Worm (Caenorhabditis elegans) whole organism, L1 larva: ENCODE results near the gene lsm-8.

ENCODE experiments used
- C04F5.9 ChIP-seq: sonication (generic microtip); optimal IDR thresholded peaks from 2 replicates; lab custom pipeline; 2016; ENCODE audit warnings: missing genetic modification characterization, missing compliant biosample characterization
- Y116A8C.19 ChIP-seq: sonication (generic microtip); optimal IDR thresholded peaks from 2 replicates; lab custom pipeline; 2016; ENCODE audit warnings: missing compliant biosample characterization, missing genetic modification characterization, borderline replicate concordance
- aha-1 ChIP-seq: fragments of 150-350 bp; optimal IDR thresholded peaks from 2 replicates; lab custom pipeline; 2014; ENCODE audit warnings: missing biosample characterization, missing genetic modification characterization
- alr-1 ChIP-seq: fragments of 200-800 bp; sonication (Bioruptor generic); optimal IDR thresholded peaks from 2 replicates; lab custom pipeline; 2018; ENCODE audit warnings: borderline replicate concordance, mild to moderate bottlenecking, missing genetic modification characterization, missing compliant biosample characterization
- ama-1 ChIP-seq: fragments of 150-350 bp; optimal IDR thresholded peaks from 2 replicates; lab custom pipeline; 2014
- blmp-1 ChIP-seq: fragments of 150-350 bp; optimal IDR thresholded peaks from 2 replicates; lab custom pipeline; 2014; ENCODE audit warnings: missing biosample characterization, missing genetic modification characterization
- ceh-63 ChIP-seq: fragments of 200-800 bp; sonication (Bioruptor generic); optimal IDR thresholded peaks from 2 replicates; lab custom pipeline; 2018; ENCODE audit warnings: mild to moderate bottlenecking, missing genetic modification characterization, missing compliant biosample characterization
- ceh-88 ChIP-seq: fragments of 200-800 bp; sonication (Bioruptor generic); IDR thresholded peaks from 2 replicates; pipeline ENCODE4 v1.3.6; 2022; ENCODE audit warnings: missing genetic modification characterization, missing compliant biosample characterization
- ceh-90 ChIP-seq: sonication (generic microtip); optimal IDR thresholded peaks from 2 replicates; lab custom pipeline; 2016; ENCODE audit warnings: missing genetic modification characterization, missing compliant biosample characterization
- dsc-1 ChIP-seq: sonication (generic microtip); optimal IDR thresholded peaks from 2 replicates; lab custom pipeline; 2016; ENCODE audit warnings: mild to moderate bottlenecking, missing genetic modification characterization, missing compliant biosample characterization
- efl-1 ChIP-seq, 4 experiments: fragments of 150-350 bp; optimal IDR thresholded peaks in 3 of 4; peaks in 1 of 4; 1 replicate in 1 of 4; 2 replicates in 3 of 4; lab custom pipeline; 2014; ENCODE audit warnings: missing biosample characterization in 2 of 4, missing genetic modification characterization in 2 of 4, missing genetic modification reagents in 2 of 4
- efl-3 ChIP-seq: fragments of 200-800 bp; sonication (Bioruptor generic); optimal IDR thresholded peaks from 2 replicates; lab custom pipeline; 2018; ENCODE audit warnings: mild to moderate bottlenecking, missing genetic modification characterization, missing compliant biosample characterization
- egl-13 ChIP-seq: sonication (generic microtip); optimal IDR thresholded peaks from 2 replicates; lab custom pipeline; 2016; ENCODE audit warnings: missing genotype, missing genetic modification reagents, missing genetic modification characterization, missing compliant biosample characterization
- egl-27 ChIP-seq, 2 experiments: fragments of 150-350 bp in 1 of 2; sonication (generic microtip); optimal IDR thresholded peaks; 3 replicates each; lab custom pipeline; 2017 to 2018; ENCODE audit warnings: missing biosample characterization in 2 of 2, missing genetic modification characterization in 2 of 2, missing genetic modification reagents in 2 of 2
- elt-2 ChIP-seq: sonication (generic microtip); optimal IDR thresholded peaks from 2 replicates; lab custom pipeline; 2016; ENCODE audit warnings: missing genetic modification characterization, mild to moderate bottlenecking, inconsistent platforms, missing compliant biosample characterization, missing genetic modification reagents
- elt-3 ChIP-seq, 6 experiments: fragments of 150-350 bp in 1 of 6; sonication (generic microtip); optimal IDR thresholded peaks; 2 replicates each; lab custom pipeline; 2017 to 2018; ENCODE audit warnings: missing biosample characterization in 6 of 6, missing genetic modification characterization in 6 of 6, inconsistent platforms in 1 of 6
- ets-5 ChIP-seq: fragments of 200-800 bp; sonication (Bioruptor generic); IDR thresholded peaks from 2 replicates; pipeline ENCODE4 v1.3.6; 2022; ENCODE audit warnings: missing genetic modification characterization, missing compliant biosample characterization
- fkh-4 ChIP-seq: sonication (generic microtip); optimal IDR thresholded peaks from 2 replicates; lab custom pipeline; 2016; ENCODE audit warnings: missing compliant biosample characterization, missing genetic modification characterization, borderline replicate concordance
- hlh-17 ChIP-seq: fragments of 200-800 bp; sonication (Bioruptor generic); optimal IDR thresholded peaks from 2 replicates; lab custom pipeline; 2018; ENCODE audit warnings: missing genetic modification characterization, mild to moderate bottlenecking, missing compliant biosample characterization, moderate library complexity, borderline replicate concordance
- hlh-4 ChIP-seq: sonication (generic microtip); optimal IDR thresholded peaks from 2 replicates; lab custom pipeline; 2016; ENCODE audit warnings: mild to moderate bottlenecking, missing genetic modification characterization, missing compliant biosample characterization
- irx-1 ChIP-seq: sonication (generic microtip); optimal IDR thresholded peaks from 2 replicates; lab custom pipeline; 2016; ENCODE audit warnings: missing genetic modification characterization, missing compliant biosample characterization
- jun-1 ChIP-seq: fragments of 150-350 bp; optimal IDR thresholded peaks from 2 replicates; lab custom pipeline; 2014; ENCODE audit warnings: missing biosample characterization, missing genetic modification reagents, missing genetic modification characterization
- lin-14 ChIP-seq: fragments of 200-800 bp; sonication (Bioruptor generic); optimal IDR thresholded peaks from 2 replicates; lab custom pipeline; 2018; ENCODE audit warnings: mild to moderate bottlenecking, missing genetic modification characterization, moderate library complexity, missing compliant biosample characterization
- lin-15B ChIP-seq: fragments of 150-350 bp; sonication (generic microtip); optimal IDR thresholded peaks from 3 replicates; lab custom pipeline; 2014; ENCODE audit warnings: missing biosample characterization, missing genetic modification characterization
- mab-9 ChIP-seq: fragments of 200-800 bp; sonication (Bioruptor generic); IDR thresholded peaks from 2 replicates; pipeline ENCODE4 v1.3.6; 2022; ENCODE audit warnings: missing genetic modification reagents, missing genetic modification characterization, missing compliant biosample characterization
- mdl-1 ChIP-seq, 2 experiments: fragments of 150-350 bp; optimal IDR thresholded peaks; 2 replicates each; lab custom pipeline; 2014 to 2017; ENCODE audit warnings: missing biosample characterization in 2 of 2, missing genetic modification characterization in 2 of 2, inconsistent platforms in 1 of 2
- nhr-11 ChIP-seq: fragments of 150-350 bp; optimal IDR thresholded peaks from 2 replicates; lab custom pipeline; 2014; ENCODE audit warnings: missing biosample characterization, missing genetic modification characterization
- nhr-12 ChIP-seq: sonication (generic microtip); optimal IDR thresholded peaks from 2 replicates; lab custom pipeline; 2017; ENCODE audit warnings: missing biosample characterization, missing genetic modification characterization
- nhr-19 ChIP-seq: fragments of 200-800 bp; sonication (Bioruptor generic); conservative IDR thresholded peaks from 2 replicates; pipeline ENCODE4 v1.3.6; 2022; ENCODE audit warnings: missing genetic modification characterization, missing compliant biosample characterization
- nhr-20 ChIP-seq: sonication (generic microtip); optimal IDR thresholded peaks from 2 replicates; lab custom pipeline; 2016; ENCODE audit warnings: mild to moderate bottlenecking, missing genetic modification characterization, missing compliant biosample characterization
- nhr-237 ChIP-seq: fragments of 150-350 bp; optimal IDR thresholded peaks from 2 replicates; lab custom pipeline; 2014; ENCODE audit warnings: missing biosample characterization, missing genetic modification characterization
- nhr-28 ChIP-seq: fragments of 150-350 bp; optimal IDR thresholded peaks from 2 replicates; lab custom pipeline; 2014; ENCODE audit warnings: missing biosample characterization, missing genetic modification characterization
- nhr-47 ChIP-seq: sonication (generic microtip); optimal IDR thresholded peaks from 2 replicates; lab custom pipeline; 2016; ENCODE audit warnings: mild to moderate bottlenecking, missing genetic modification characterization, moderate library complexity, missing compliant biosample characterization
- nhr-71 ChIP-seq: sonication (generic microtip); optimal IDR thresholded peaks from 2 replicates; lab custom pipeline; 2016; ENCODE audit warnings: mild to moderate bottlenecking, missing genetic modification characterization, moderate library complexity, missing compliant biosample characterization
- nhr-77 ChIP-seq: fragments of 150-350 bp; optimal IDR thresholded peaks from 2 replicates; lab custom pipeline; 2014; ENCODE audit warnings: missing biosample characterization, missing genetic modification characterization
- nhr-84 ChIP-seq: sonication (generic microtip); optimal IDR thresholded peaks from 2 replicates; lab custom pipeline; 2017; ENCODE audit warnings: missing biosample characterization, missing genetic modification characterization
- nhr-85 ChIP-seq: sonication (generic microtip); peaks from one replicate; lab custom pipeline; 2016; ENCODE audit warnings: missing genetic modification characterization, inconsistent platforms, missing compliant biosample characterization
- nhr-90 ChIP-seq: sonication (generic microtip); optimal IDR thresholded peaks from 2 replicates; lab custom pipeline; 2016; ENCODE audit warnings: mild to moderate bottlenecking, missing genetic modification characterization, missing compliant biosample characterization; ENCODE audit not compliant: poor library complexity
- pag-3 ChIP-seq: sonication (generic microtip); optimal IDR thresholded peaks from 2 replicates; lab custom pipeline; 2017; ENCODE audit warnings: missing genetic modification characterization, mild to moderate bottlenecking, missing compliant biosample characterization, antibody characterized with exemption, borderline replicate concordance; ENCODE audit not compliant: insufficient read depth
- pax-3 ChIP-seq: fragments of 200-800 bp; sonication (Bioruptor generic); optimal IDR thresholded peaks from 2 replicates; lab custom pipeline; 2018; ENCODE audit warnings: mild to moderate bottlenecking, missing genetic modification characterization, moderate library complexity, missing compliant biosample characterization
- rnt-1 ChIP-seq: sonication (generic microtip); optimal IDR thresholded peaks from 2 replicates; lab custom pipeline; 2016; ENCODE audit warnings: mild to moderate bottlenecking, missing genetic modification characterization, moderate library complexity, missing compliant biosample characterization
- skn-1 ChIP-seq: fragments of 150-350 bp; optimal IDR thresholded peaks from 2 replicates; lab custom pipeline; 2014; ENCODE audit warnings: missing biosample characterization, missing genetic modification characterization
- snu-23 ChIP-seq: sonication (generic microtip); optimal IDR thresholded peaks from 2 replicates; lab custom pipeline; 2016; ENCODE audit warnings: missing genetic modification characterization, missing compliant biosample characterization
- sptf-1 ChIP-seq: fragments of 150-350 bp; optimal IDR thresholded peaks from 2 replicates; lab custom pipeline; 2014; ENCODE audit warnings: missing biosample characterization, missing genetic modification characterization
- tbx-2 ChIP-seq: sonication (generic microtip); optimal IDR thresholded peaks from 2 replicates; lab custom pipeline; 2016; ENCODE audit warnings: missing genetic modification characterization, missing compliant biosample characterization
- tlp-1 ChIP-seq: fragments of 150-350 bp; optimal IDR thresholded peaks from 2 replicates; lab custom pipeline; 2014; ENCODE audit warnings: missing biosample characterization, missing genetic modification characterization
- unc-130 ChIP-seq: fragments of 150-350 bp; optimal IDR thresholded peaks from 2 replicates; lab custom pipeline; 2017; ENCODE audit warnings: missing biosample characterization, missing genetic modification characterization, inconsistent platforms
- unc-30 ChIP-seq: sonication (generic microtip); optimal IDR thresholded peaks from 2 replicates; lab custom pipeline; 2017; ENCODE audit warnings: missing biosample characterization, missing genetic modification characterization
- unc-98 ChIP-seq: fragments of 200-800 bp; sonication (Bioruptor generic); IDR thresholded peaks from 2 replicates; pipeline ENCODE4 v1.3.6; 2022; ENCODE audit warnings: missing genetic modification characterization, missing compliant biosample characterization
- vab-15 ChIP-seq: sonication (generic microtip); optimal IDR thresholded peaks from 2 replicates; lab custom pipeline; 2017; ENCODE audit warnings: missing genotype, mild to moderate bottlenecking, missing genetic modification characterization, missing compliant biosample characterization
- ztf-11 ChIP-seq, 2 experiments: sonication (generic microtip); optimal IDR thresholded peaks; 2 replicates each; lab custom pipeline; 2016 to 2017; ENCODE audit warnings: missing genetic modification characterization in 2 of 2, missing biosample characterization in 1 of 2, missing compliant biosample characterization in 1 of 2

Gene lsm-8

DNA sequence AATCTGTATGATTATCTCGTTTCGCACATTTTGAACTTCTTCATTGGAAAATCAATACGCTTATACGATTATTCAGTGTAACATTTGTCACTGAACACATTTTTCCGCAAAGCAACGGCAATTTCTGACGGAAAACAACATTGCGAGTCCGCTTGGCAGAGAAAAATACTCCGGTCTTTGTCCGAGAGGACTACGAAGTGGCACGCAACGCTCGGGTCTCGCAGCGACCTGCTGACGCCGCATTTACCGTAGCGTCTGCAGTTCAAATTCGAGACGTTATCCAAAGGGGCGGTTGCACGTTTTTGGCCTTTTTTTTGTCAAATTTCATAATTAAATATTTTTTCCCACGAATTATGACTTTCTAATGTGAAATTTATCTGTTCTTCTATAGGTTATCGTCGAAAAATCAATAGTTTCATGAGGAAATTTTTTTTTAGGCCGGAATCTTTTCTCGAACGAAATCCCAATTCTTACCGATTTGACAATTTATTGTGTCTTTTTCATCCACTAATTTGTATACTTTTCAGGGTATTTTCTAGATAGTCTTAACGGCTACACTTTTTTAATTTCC lies 2.6 kb upstream of the lsm-8 start, which contains the start of gene sqd-1:
sqd-1 (plus strand) TSS at position 521 of the 571 bp plus-strand sequence.
- TF ChIP-seq elt-2 (tag; lab: Kevin White, UChicago) = peak; percentile 88
- TF ChIP-seq ama-1 = peak; percentile 85
- TF ChIP-seq ztf-11 (tag; optimal IDR thresholded peaks at IDR 0.05; lab: Kevin White, UChicago) = peak in 1 of 2 experiments; percentile 97
- peak; percentile 84 for TF ChIP-seq aha-1 (tag; lab: Kevin White, UChicago)
- peak; percentile 98 for TF ChIP-seq snu-23
- TF ChIP-seq efl-3 (GFP tag; lab: Kevin White, UChicago) = peak; percentile 74
- no peak for TF ChIP-seq alr-1
- TF ChIP-seq nhr-47 (tag; lab: Kevin White, UChicago) = peak; percentile 98
- peak in 5 of 6 experiments; percentile 74 to 94 (median 86) for TF ChIP-seq elt-3 (tag; optimal IDR thresholded peaks at IDR 0.05; lab: Kevin White, UChicago)
- peak; percentile 98 for TF ChIP-seq nhr-20
- TF ChIP-seq ets-5 (GFP tag; lab: Robert Waterston, UW) = 0 out of 2 replicates have a peak, but pooled peaks have one; percentile 13
- peak; percentile 98 for TF ChIP-seq nhr-85 (tag; lab: Kevin White, UChicago)
- TF ChIP-seq ceh-88 (GFP tag; lab: Robert Waterston, UW) = peak; percentile 93
- peak; percentile 61 for TF ChIP-seq fkh-4 (tag; lab: Kevin White, UChicago)
- peak; percentile 74 for TF ChIP-seq nhr-11 (tag; lab: Kevin White, UChicago)
- peak; percentile 8 for TF ChIP-seq Y116A8C.19 (tag; lab: Kevin White, UChicago)
- peak; percentile 89 for TF ChIP-seq nhr-77 (tag; lab: Kevin White, UChicago)
- TF ChIP-seq nhr-84 (tag; lab: Kevin White, UChicago) = no peak
- TF ChIP-seq skn-1 (tag; lab: Kevin White, UChicago) = peak; percentile 95
- no peak for TF ChIP-seq sptf-1 (tag; lab: Kevin White, UChicago)
- TF ChIP-seq pag-3 = no peak
- TF ChIP-seq vab-15 = peak; percentile 93
- TF ChIP-seq mab-9 = peak; percentile 96
- peak; percentile 70 for TF ChIP-seq ceh-90 (tag; lab: Kevin White, UChicago)
- TF ChIP-seq rnt-1 (tag; lab: Kevin White, UChicago) = peak; percentile 98
- TF ChIP-seq unc-98 (GFP tag; lab: Robert Waterston, UW) = peak; percentile 67; the same call in 1 of the 2 replicates
- TF ChIP-seq efl-1 (optimal IDR thresholded peaks at IDR 0.05; lab: Kevin White, UChicago) = peak; percentile 94 to 95
- TF ChIP-seq efl-1 (GFP tag; optimal IDR thresholded peaks at IDR 0.05 in 1 of 2; lab: Kevin White, UChicago) = peak; percentile 87 to 99
- TF ChIP-seq unc-130 (tag; lab: Kevin White, UChicago) = peak; percentile 98
- TF ChIP-seq egl-27 (tag; optimal IDR thresholded peaks at IDR 0.05; lab: Kevin White, UChicago) = peak in 1 of 2 experiments; percentile 52
- TF ChIP-seq hlh-17 = no peak
- peak; percentile 92 for TF ChIP-seq C04F5.9 (tag; lab: Kevin White, UChicago)
- peak; percentile 77 for TF ChIP-seq blmp-1
- TF ChIP-seq irx-1 (tag; lab: Kevin White, UChicago) = peak; percentile 95
- peak; percentile 96 for TF ChIP-seq egl-13 (tag; lab: Kevin White, UChicago)
- TF ChIP-seq unc-30 (tag; lab: Kevin White, UChicago) = no peak
- TF ChIP-seq dsc-1 (tag; lab: Kevin White, UChicago) = peak; percentile 97
- peak; percentile 81 for TF ChIP-seq nhr-237 (tag; lab: Kevin White, UChicago)
- TF ChIP-seq nhr-90 (tag; lab: Kevin White, UChicago) = peak; percentile 98
- TF ChIP-seq nhr-19 (GFP tag; lab: Robert Waterston, UW) = peak; percentile 98
- TF ChIP-seq lin-14 = peak; percentile 95
- peak; percentile 99 for TF ChIP-seq nhr-71
- peak in 1 of 2 experiments; percentile 92 for TF ChIP-seq mdl-1 (tag; optimal IDR thresholded peaks at IDR 0.05; lab: Kevin White, UChicago)
- TF ChIP-seq nhr-28 (tag; lab: Kevin White, UChicago) = no peak
- peak; percentile 46 for TF ChIP-seq nhr-12
- no peak for TF ChIP-seq hlh-4 (tag; lab: Kevin White, UChicago)
- peak; percentile 95 for TF ChIP-seq pax-3 (tag; lab: Kevin White, UChicago)
- peak; percentile 93 for TF ChIP-seq ceh-63
- TF ChIP-seq tlp-1 = no peak
- TF ChIP-seq tbx-2 = peak; percentile 98
- peak; percentile 96 for TF ChIP-seq jun-1 (tag; lab: Kevin White, UChicago)
- peak; percentile 95 for TF ChIP-seq lin-15B (tag; lab: Kevin White, UChicago)
